ENCODE assay signal across 2 fruit fly cellular contexts in genomic region chrX:6703957-6704356, dm6.
A peak's percentile ranks its signal among the peaks of the same experiment; 100 is the strongest.
TF ChIP-seq lines count a peak whose summit lies in the region.

No protein-coding gene starts in this region.

TF ChIP-seq in whole organism, prepupa, 60 proteins besides CTCF, POLR2A, EP300 and RAD21:
- TF ChIP-seq esn (GFP tag; optimal IDR thresholded peaks at IDR 0.05; lab: Kevin White, UChicago) (peak; percentile 13), salr (GFP tag; optimal IDR thresholded peaks at IDR 0.05; lab: Kevin White, UChicago) (peak in 1 of 2 experiments; percentile 34), CG11762 (GFP tag; optimal IDR thresholded peaks at IDR 0.05; lab: Kevin White, UChicago; ENCODE audit: insufficient read depth) (no peak), Hr39 (GFP tag; optimal IDR thresholded peaks at IDR 0.05; lab: Kevin White, UChicago) (no peak), acj6 (GFP tag; optimal IDR thresholded peaks at IDR 0.05; lab: Kevin White, UChicago) (peak; percentile 30), CG6792 (GFP tag; optimal IDR thresholded peaks at IDR 0.05; lab: Kevin White, UChicago) (no peak), pdm3 (GFP tag; optimal IDR thresholded peaks at IDR 0.05; lab: Kevin White, UChicago) (peak; percentile 20), CG11294 (GFP tag; IDR thresholded peaks at IDR 0.05; lab: Robert Waterston, UW) (no peak), dsx (GFP tag; optimal IDR thresholded peaks at IDR 0.05; lab: Kevin White, UChicago; ENCODE audit: poor library complexity, severe bottlenecking) (no peak), CG6163 (GFP tag; IDR thresholded peaks at IDR 0.05; lab: Robert Waterston, UW) (no peak), Eip75B (GFP tag; optimal IDR thresholded peaks at IDR 0.05; lab: Kevin White, UChicago) (peak; percentile 18), net (GFP tag; optimal IDR thresholded peaks at IDR 0.05; lab: Kevin White, UChicago) (peak; percentile 12), CG3032 (tag; optimal IDR thresholded peaks at IDR 0.05; lab: Kevin White, UChicago) (peak; percentile 18), fd59A (GFP tag; optimal IDR thresholded peaks at IDR 0.05; lab: Kevin White, UChicago) (peak; percentile 47), CG3919 (GFP tag; optimal IDR thresholded peaks at IDR 0.05; lab: Kevin White, UChicago) (no peak), Sox15 (GFP tag; optimal IDR thresholded peaks at IDR 0.05; lab: Kevin White, UChicago) (no peak), OdsH (GFP tag; optimal IDR thresholded peaks at IDR 0.05; lab: Kevin White, UChicago) (peak; percentile 19), svp (GFP tag; lab: Kevin White, UChicago) (peak; percentile 28), CG10669 (GFP tag; optimal IDR thresholded peaks at IDR 0.05; lab: Kevin White, UChicago) (peak; percentile 29), Eip78C (GFP tag; lab: Kevin White, UChicago) (peak; percentile 70), CG8632 (GFP tag; optimal IDR thresholded peaks at IDR 0.05; lab: Kevin White, UChicago) (no peak), Ets96B (tag; optimal IDR thresholded peaks at IDR 0.05; lab: Kevin White, UChicago) (peak; percentile 37), fd85E (GFP tag; optimal IDR thresholded peaks at IDR 0.05; lab: Kevin White, UChicago) (no peak), Ets21C (GFP tag; optimal IDR thresholded peaks at IDR 0.05; lab: Kevin White, UChicago) (no peak), achi (GFP tag; optimal IDR thresholded peaks at IDR 0.05; lab: Kevin White, UChicago) (peak; percentile 16), Sox14 (GFP tag; optimal IDR thresholded peaks at IDR 0.05; lab: Kevin White, UChicago) (peak; percentile 26), Hr38 (GFP tag; optimal IDR thresholded peaks at IDR 0.05; lab: Kevin White, UChicago) (no peak), CG10631 (GFP tag; optimal IDR thresholded peaks at IDR 0.05; lab: Kevin White, UChicago) (peak; percentile 48), CG4318 (GFP tag; optimal IDR thresholded peaks at IDR 0.05; lab: Kevin White, UChicago) (peak; percentile 13), CG32006 (GFP tag; optimal IDR thresholded peaks at IDR 0.05; lab: Kevin White, UChicago) (peak; percentile 57), spab (GFP tag; optimal IDR thresholded peaks at IDR 0.05; lab: Kevin White, UChicago) (peak; percentile 37), CG6808 (GFP tag; optimal IDR thresholded peaks at IDR 0.05; lab: Kevin White, UChicago) (peak; percentile 52), ss (GFP tag; optimal IDR thresholded peaks at IDR 0.05; lab: Kevin White, UChicago) (peak; percentile 26 to 55)

TF ChIP-seq in whole organism, pupa, 21 proteins besides CTCF, POLR2A, EP300 and RAD21:
- TF ChIP-seq CG13204 (GFP tag; optimal IDR thresholded peaks at IDR 0.05; lab: Kevin White, UChicago) (no peak), gl (tag; optimal IDR thresholded peaks at IDR 0.05; lab: Kevin White, UChicago) (no peak), Snoo (tag; optimal IDR thresholded peaks at IDR 0.05; lab: Kevin White, UChicago) (no peak), CG9948 (tag; optimal IDR thresholded peaks at IDR 0.05; lab: Kevin White, UChicago) (peak; percentile 52), Pif1A (GFP tag; optimal IDR thresholded peaks at IDR 0.05; lab: Kevin White, UChicago) (peak; percentile 51), CG32121 (GFP tag; IDR thresholded peaks at IDR 0.05; lab: Robert Waterston, UW) (no peak), CG10348 (GFP tag; IDR thresholded peaks at IDR 0.05; lab: Robert Waterston, UW) (no peak), CG34367 (tag; optimal IDR thresholded peaks at IDR 0.05; lab: Kevin White, UChicago) (peak; percentile 33), CG12605 (GFP tag; IDR thresholded peaks at IDR 0.05; lab: Robert Waterston, UW) (no peak), D1 (tag; optimal IDR thresholded peaks at IDR 0.05; lab: Kevin White, UChicago) (no peak), CG17806 (tag; optimal IDR thresholded peaks at IDR 0.05; lab: Kevin White, UChicago) (peak; percentile 28), CG4496 (GFP tag; IDR thresholded peaks at IDR 0.05; lab: Robert Waterston, UW) (no peak), CG8301 (tag; optimal IDR thresholded peaks at IDR 0.05; lab: Kevin White, UChicago) (peak; percentile 49), CG15710 (tag; optimal IDR thresholded peaks at IDR 0.05; lab: Kevin White, UChicago) (peak; percentile 53), Ets98B (GFP tag; IDR thresholded peaks at IDR 0.05; lab: Robert Waterston, UW) (no peak), CG8159 (tag; optimal IDR thresholded peaks at IDR 0.05; lab: Kevin White, UChicago) (peak; percentile 63), fd96Ca (GFP tag; IDR thresholded peaks at IDR 0.05; lab: Robert Waterston, UW) (no peak), CG14655 (GFP tag; optimal IDR thresholded peaks at IDR 0.05; lab: Kevin White, UChicago) (peak; percentile 65), EcR (GFP tag; optimal IDR thresholded peaks at IDR 0.05; lab: Kevin White, UChicago) (no peak), Pif1B (GFP tag; optimal IDR thresholded peaks at IDR 0.05; lab: Kevin White, UChicago) (peak; percentile 16), rn (GFP tag; IDR thresholded peaks at IDR 0.05; lab: Robert Waterston, UW) (no peak)
TF ChIP-seq in whole organism, pupa: peak in this region for 9.
